Fruit fly (Drosophila melanogaster) whole organism, prepupa: ENCODE results near the gene REPTOR.

Source experiments
- Blimp-1 ChIP-seq: fragments of 200-800 bp; sonication (Bioruptor generic); optimal IDR thresholded peaks from 3 replicates; lab custom pipeline; 2017; ENCODE audit warnings: missing biosample characterization, missing genetic modification characterization, mild to moderate bottlenecking, moderate library complexity, missing genetic modification reagents
- CG10669 ChIP-seq: fragments of 200-800 bp; sonication (Bioruptor generic); optimal IDR thresholded peaks from 3 replicates; lab custom pipeline; 2018; ENCODE audit warnings: missing biosample characterization, mild to moderate bottlenecking, missing genetic modification characterization, moderate library complexity
- CG11294 ChIP-seq: fragments of 200-800 bp; sonication (Bioruptor generic); IDR thresholded peaks from 2 replicates; pipeline ENCODE4 v1.3.6; 2022; ENCODE audit warnings: missing biosample characterization, missing genetic modification characterization
- CG1621 ChIP-seq: fragments of 200-800 bp; sonication (Bioruptor generic); optimal IDR thresholded peaks from 3 replicates; lab custom pipeline; 2018; ENCODE audit warnings: missing biosample characterization, mild to moderate bottlenecking, missing genetic modification characterization
- CG3032 ChIP-seq: fragments of 200-800 bp; optimal IDR thresholded peaks from 2 replicates; lab custom pipeline; 2019; ENCODE audit warnings: missing biosample characterization, mild to moderate bottlenecking, missing genetic modification characterization, moderate library complexity
- CG32006 ChIP-seq: fragments of 200-800 bp; sonication (Bioruptor generic); optimal IDR thresholded peaks from 3 replicates; lab custom pipeline; 2017; ENCODE audit warnings: missing biosample characterization, mild to moderate bottlenecking, missing genetic modification characterization
- CG3919 ChIP-seq: fragments of 200-800 bp; sonication (Bioruptor generic); optimal IDR thresholded peaks from 3 replicates; lab custom pipeline; 2016; ENCODE audit warnings: missing biosample characterization, missing genetic modification characterization
- CG4318 ChIP-seq: fragments of 200-800 bp; sonication (Bioruptor generic); optimal IDR thresholded peaks from 3 replicates; lab custom pipeline; 2017; ENCODE audit warnings: missing biosample characterization, mild to moderate bottlenecking, missing genetic modification characterization
- CG6163 ChIP-seq: fragments of 200-800 bp; sonication (Bioruptor generic); IDR thresholded peaks from 3 replicates; pipeline ENCODE4 v1.3.6; 2022; ENCODE audit warnings: missing biosample characterization, missing genetic modification characterization
- CG6808 ChIP-seq: fragments of 200-800 bp; sonication (Bioruptor generic); optimal IDR thresholded peaks from 3 replicates; lab custom pipeline; 2017; ENCODE audit warnings: missing biosample characterization, missing genetic modification characterization, mild to moderate bottlenecking, moderate library complexity, missing genetic modification reagents
- CG6854 ChIP-seq: fragments of 200-800 bp; sonication (Bioruptor generic); optimal IDR thresholded peaks from 2 replicates; lab custom pipeline; 2017; ENCODE audit warnings: missing biosample characterization, mild to moderate bottlenecking, missing genetic modification characterization
- CG7368 ChIP-seq: fragments of 200-800 bp; sonication (Bioruptor generic); optimal IDR thresholded peaks from 3 replicates; lab custom pipeline; 2016; ENCODE audit warnings: missing biosample characterization, missing genetic modification characterization
- CG8119 ChIP-seq: fragments of 200-800 bp; sonication (Bioruptor generic); IDR thresholded peaks from 3 replicates; pipeline ENCODE4 v1.3.6; 2022; ENCODE audit warnings: missing biosample characterization, missing genetic modification characterization
- CG8319 ChIP-seq: fragments of 200-800 bp; sonication (Bioruptor generic); optimal IDR thresholded peaks from 3 replicates; lab custom pipeline; 2016; ENCODE audit warnings: missing biosample characterization, missing genetic modification characterization
- CG9139 ChIP-seq: fragments of 200-800 bp; sonication (Bioruptor generic); optimal IDR thresholded peaks from 3 replicates; lab custom pipeline; 2017; ENCODE audit warnings: missing biosample characterization, mild to moderate bottlenecking, missing genetic modification characterization
- Eip75B ChIP-seq: fragments of 200-800 bp; sonication (Bioruptor generic); optimal IDR thresholded peaks from 3 replicates; lab custom pipeline; 2016; ENCODE audit warnings: missing biosample characterization, missing genetic modification characterization
- Eip78C ChIP-seq: fragments of 200-800 bp; sonication (Bioruptor generic); peaks from one replicate; lab custom pipeline; 2016; ENCODE audit warnings: missing biosample characterization, missing genetic modification characterization
- Eip93F ChIP-seq: fragments of 200-800 bp; sonication (Bioruptor generic); optimal IDR thresholded peaks from 2 replicates; lab custom pipeline; 2016; ENCODE audit warnings: missing biosample characterization, mild to moderate bottlenecking, missing genetic modification characterization
- Gug ChIP-seq: fragments of 200-800 bp; sonication (Bioruptor generic); IDR thresholded peaks from 2 replicates; pipeline ENCODE4 v1.3.6; 2022; ENCODE audit warnings: missing biosample characterization, missing genetic modification characterization
- Hr38 ChIP-seq: sonication (Bioruptor generic); optimal IDR thresholded peaks from 2 replicates; lab custom pipeline; 2016; ENCODE audit warnings: missing biosample characterization, missing genetic modification characterization
- Hr39 ChIP-seq: fragments of 200-800 bp; sonication (Bioruptor generic); optimal IDR thresholded peaks from 2 replicates; lab custom pipeline; 2016; ENCODE audit warnings: missing biosample characterization, missing genetic modification characterization
- Lpt ChIP-seq: fragments of 200-800 bp; sonication (Bioruptor generic); optimal IDR thresholded peaks from 3 replicates; lab custom pipeline; 2016; ENCODE audit warnings: missing biosample characterization, missing genetic modification characterization
- Met ChIP-seq: fragments of 200-800 bp; sonication (Bioruptor generic); optimal IDR thresholded peaks from 3 replicates; lab custom pipeline; 2016; ENCODE audit warnings: missing biosample characterization, missing genetic modification characterization
- Smox ChIP-seq: fragments of 200-800 bp; sonication (Bioruptor generic); optimal IDR thresholded peaks from 3 replicates; lab custom pipeline; 2016; ENCODE audit warnings: missing biosample characterization, missing genetic modification characterization
- Sox102F ChIP-seq: fragments of 200-800 bp; sonication (Bioruptor generic); optimal IDR thresholded peaks from 2 replicates; lab custom pipeline; 2016; ENCODE audit warnings: missing biosample characterization, mild to moderate bottlenecking, missing genetic modification characterization
- Sox14 ChIP-seq: fragments of 200-800 bp; sonication (Bioruptor generic); optimal IDR thresholded peaks from 3 replicates; lab custom pipeline; 2016; ENCODE audit warnings: missing biosample characterization, missing genetic modification characterization
- Sox15 ChIP-seq: fragments of 200-800 bp; sonication (Bioruptor generic); optimal IDR thresholded peaks from 3 replicates; lab custom pipeline; 2016; ENCODE audit warnings: missing biosample characterization, missing genetic modification characterization
- achi ChIP-seq: fragments of 200-800 bp; sonication (Bioruptor generic); optimal IDR thresholded peaks from 3 replicates; lab custom pipeline; 2016; ENCODE audit warnings: missing biosample characterization, missing genetic modification characterization
- acj6 ChIP-seq: fragments of 200-800 bp; sonication (Bioruptor generic); optimal IDR thresholded peaks from 3 replicates; lab custom pipeline; 2016; ENCODE audit warnings: missing biosample characterization, missing genetic modification characterization
- dsx ChIP-seq: fragments of 200-800 bp; optimal IDR thresholded peaks from 3 replicates; lab custom pipeline; 2019; ENCODE audit warnings: missing biosample characterization, mild to moderate bottlenecking, missing genetic modification characterization, moderate library complexity; ENCODE audit not compliant: poor library complexity, severe bottlenecking
- eg ChIP-seq: fragments of 200-800 bp; sonication (Bioruptor generic); IDR thresholded peaks from 3 replicates; pipeline ENCODE4 v1.3.6; 2022; ENCODE audit warnings: missing biosample characterization, missing genetic modification characterization
- esn ChIP-seq: fragments of 200-800 bp; sonication (Bioruptor generic); optimal IDR thresholded peaks from 2 replicates; lab custom pipeline; 2016; ENCODE audit warnings: missing biosample characterization, mild to moderate bottlenecking, missing genetic modification characterization, moderate library complexity
- fd85E ChIP-seq: fragments of 200-800 bp; sonication (Bioruptor generic); optimal IDR thresholded peaks from 3 replicates; lab custom pipeline; 2016; ENCODE audit warnings: missing biosample characterization, missing genetic modification characterization
- fkh ChIP-seq: fragments of 200-800 bp; sonication (Bioruptor generic); optimal IDR thresholded peaks from 3 replicates; lab custom pipeline; 2017; ENCODE audit warnings: missing biosample characterization, mild to moderate bottlenecking, missing genetic modification characterization, moderate library complexity
- net ChIP-seq: fragments of 200-800 bp; sonication (Bioruptor generic); optimal IDR thresholded peaks from 3 replicates; lab custom pipeline; 2016; ENCODE audit warnings: missing biosample characterization, missing genetic modification characterization
- salr ChIP-seq, 2 experiments: fragments of 200-800 bp; sonication (Bioruptor generic); optimal IDR thresholded peaks; 3 replicates each; lab custom pipeline; 2016 to 2018; ENCODE audit warnings: missing biosample characterization in 2 of 2, missing genetic modification characterization in 2 of 2, mild to moderate bottlenecking in 1 of 2
- spab ChIP-seq: fragments of 200-800 bp; sonication (Bioruptor generic); optimal IDR thresholded peaks from 2 replicates; lab custom pipeline; 2017; ENCODE audit warnings: missing biosample characterization, mild to moderate bottlenecking, missing genetic modification characterization, missing genetic modification reagents
- ss ChIP-seq, 2 experiments: fragments of 200-800 bp; sonication (Bioruptor generic); optimal IDR thresholded peaks; 2 replicates in 1 of 2; 3 replicates in 1 of 2; lab custom pipeline; 2017 to 2018; ENCODE audit warnings: mild to moderate bottlenecking in 2 of 2, missing biosample characterization in 2 of 2, missing genetic modification characterization in 2 of 2, moderate library complexity in 1 of 2
- vri ChIP-seq: fragments of 200-800 bp; sonication (Bioruptor generic); optimal IDR thresholded peaks from 3 replicates; lab custom pipeline; 2016; ENCODE audit warnings: missing biosample characterization, mild to moderate bottlenecking, missing genetic modification characterization

The REPTOR gene

dm6 chr3R:24593733-24594132 is 11.1 kb upstream of the REPTOR start:
- TF ChIP-seq CG1621 (tag; lab: Kevin White, UChicago) (peak; percentile 11), fkh (GFP tag; lab: Kevin White, UChicago) (no peak), CG9139 (GFP tag; lab: Kevin White, UChicago) (no peak), Eip93F (GFP tag; lab: Kevin White, UChicago) (no peak), Eip75B (GFP tag; lab: Kevin White, UChicago) (no peak), CG8319 (GFP tag; lab: Kevin White, UChicago) (peak; percentile 55), Eip78C (GFP tag; lab: Kevin White, UChicago) (peak; percentile 46), dsx (GFP tag; lab: Kevin White, UChicago) (peak; percentile 44), Blimp-1 (GFP tag; lab: Kevin White, UChicago) (peak; percentile 30), CG6163 (peak; percentile 46; the same call in 1 of the 3 replicates), fd85E (GFP tag; lab: Kevin White, UChicago) (no peak), ss (GFP tag; optimal IDR thresholded peaks at IDR 0.05; lab: Kevin White, UChicago) (peak; percentile 20 to 70), acj6 (GFP tag; lab: Kevin White, UChicago) (no peak), Gug (GFP tag; lab: Robert Waterston, UW) (no peak), salr (GFP tag; optimal IDR thresholded peaks at IDR 0.05; lab: Kevin White, UChicago) (no peak)

dm6 chr3R:24590276-24590675 is 7.6 kb upstream of the REPTOR start:
- peak in 1 of 2 experiments; percentile 22 for TF ChIP-seq ss (GFP tag; optimal IDR thresholded peaks at IDR 0.05; lab: Kevin White, UChicago)
- TF ChIP-seq Hr38 (GFP tag; lab: Kevin White, UChicago): no peak
- no peak for TF ChIP-seq fd85E (GFP tag; lab: Kevin White, UChicago)
- no peak for TF ChIP-seq CG9139 (GFP tag; lab: Kevin White, UChicago)
- TF ChIP-seq dsx (GFP tag; lab: Kevin White, UChicago): peak; percentile 26
- TF ChIP-seq Lpt: no peak

- TF ChIP-seq CG32006 (GFP tag; lab: Kevin White, UChicago) (no peak), CG11294 (no peak), Sox15 (GFP tag; lab: Kevin White, UChicago) (no peak), CG6808 (GFP tag; lab: Kevin White, UChicago) (peak; percentile 7), CG7368 (no peak), esn (GFP tag; lab: Kevin White, UChicago) (no peak), CG4318 (GFP tag; lab: Kevin White, UChicago) (no peak), ss (GFP tag; optimal IDR thresholded peaks at IDR 0.05; lab: Kevin White, UChicago) (peak; percentile 18 to 20), Eip78C (GFP tag; lab: Kevin White, UChicago) (peak; percentile 21), Sox14 (GFP tag; lab: Kevin White, UChicago) (no peak), Met (no peak), spab (GFP tag; lab: Kevin White, UChicago) (no peak), Gug (GFP tag; lab: Robert Waterston, UW) (no peak), CG1621 (tag; lab: Kevin White, UChicago) (no peak), net (GFP tag; lab: Kevin White, UChicago) (no peak), eg (GFP tag; lab: Robert Waterston, UW) (no peak), Blimp-1 (GFP tag; lab: Kevin White, UChicago) (no peak), Lpt (no peak), CG10669 (GFP tag; lab: Kevin White, UChicago) (no peak), Hr39 (GFP tag; lab: Kevin White, UChicago) (no peak), CG3919 (GFP tag; lab: Kevin White, UChicago) (peak; percentile 25), CG3032 (tag; lab: Kevin White, UChicago) (no peak), dsx (GFP tag; lab: Kevin White, UChicago) (peak; percentile 58), vri (no peak), CG8319 (GFP tag; lab: Kevin White, UChicago) (no peak), Sox102F (GFP tag; lab: Kevin White, UChicago) (no peak), achi (GFP tag; lab: Kevin White, UChicago) (no peak), Smox (GFP tag; lab: Kevin White, UChicago) (no peak), CG6854 (GFP tag; lab: Kevin White, UChicago) (peak; percentile 10), CG8119 (GFP tag; lab: Robert Waterston, UW) (no peak)
Observed at dm6 chr3R:24588829-24589638, 6.4 kb upstream of the REPTOR start.
